Worm (Caenorhabditis elegans): ENCODE results near the gene T05C12.8.

ce11 chrII:8141135-8141534 is 49.2 kb downstream of the T05C12.8 start:
- TF ChIP-seq ztf-11 (tag; optimal IDR thresholded peaks at IDR 0.05) (no peak), sem-4 (tag; optimal IDR thresholded peaks at IDR 0.05) (no peak), nhr-25 (tag; optimal IDR thresholded peaks at IDR 0.05) (no peak), crh-2 (tag; optimal IDR thresholded peaks at IDR 0.05) (no peak), nhr-23 (tag; optimal IDR thresholded peaks at IDR 0.05) (no peak), nhr-237 (tag; optimal IDR thresholded peaks at IDR 0.05) (no peak), nhr-12 (tag; optimal IDR thresholded peaks at IDR 0.05) (no peak), skn-1 (tag; optimal IDR thresholded peaks at IDR 0.05) (no peak), nhr-11 (tag; optimal IDR thresholded peaks at IDR 0.05) (no peak), unc-62 (GFP tag; optimal IDR thresholded peaks at IDR 0.05) (no peak), elt-3 (tag; optimal IDR thresholded peaks at IDR 0.05) (no peak), nhr-77 (tag; optimal IDR thresholded peaks at IDR 0.05) (no peak)
